Fruit fly (Drosophila melanogaster) whole organism, embryonic: ENCODE measurements around the gene CG6511.

Experiments
- ATbp ChIP-seq: fragments of 200-800 bp; sonication (Bioruptor generic); optimal IDR thresholded peaks from 2 replicates; lab custom pipeline; 2017; ENCODE audit warnings: missing biosample characterization, mild to moderate bottlenecking, missing genetic modification characterization, missing genetic modification reagents
- Adf1 ChIP-seq: fragments of 200-800 bp; sonication (Bioruptor generic); IDR thresholded peaks from 2 replicates; pipeline ENCODE4 v1.3.6; 2022; ENCODE audit warnings: missing biosample characterization, missing genetic modification characterization
- Atf6 ChIP-seq: fragments of 200-800 bp; sonication (Bioruptor generic); IDR thresholded peaks from 2 replicates; pipeline ENCODE4 v1.3.6; 2022; ENCODE audit warnings: missing biosample characterization, missing genetic modification characterization
- C15 ChIP-seq: fragments of 200-800 bp; sonication (Bioruptor generic); IDR thresholded peaks from 3 replicates; pipeline ENCODE4 v1.3.6; 2022; ENCODE audit warnings: missing biosample characterization, missing genetic modification characterization
- CG11085 ChIP-seq: fragments of 200-800 bp; sonication (Bioruptor generic); IDR thresholded peaks from 2 replicates; pipeline ENCODE4 v1.3.6; 2022; ENCODE audit warnings: missing biosample characterization, missing genetic modification characterization
- CG11504 ChIP-seq: fragments of 200-800 bp; sonication (Bioruptor generic); optimal IDR thresholded peaks from 3 replicates; lab custom pipeline; 2019; ENCODE audit warnings: missing biosample characterization, mild to moderate bottlenecking, missing genetic modification characterization, moderate library complexity
- CG11723 ChIP-seq: fragments of 200-800 bp; sonication (Bioruptor generic); optimal IDR thresholded peaks from 2 replicates; lab custom pipeline; 2017; ENCODE audit warnings: missing biosample characterization, mild to moderate bottlenecking, missing genetic modification characterization
- CG13287 ChIP-seq: fragments of 200-800 bp; sonication (Bioruptor generic); IDR thresholded peaks from 2 replicates; pipeline ENCODE4 v1.3.6; 2022; ENCODE audit warnings: missing biosample characterization, missing genetic modification characterization; ENCODE audit not compliant: partially characterized antibody
- CG13894 ChIP-seq: fragments of 200-800 bp; sonication (Bioruptor generic); optimal IDR thresholded peaks from 3 replicates; lab custom pipeline; 2018; ENCODE audit warnings: missing biosample characterization, mild to moderate bottlenecking, missing genetic modification characterization, moderate library complexity
- CG14014 ChIP-seq: fragments of 200-800 bp; sonication (Bioruptor generic); IDR thresholded peaks from 2 replicates; pipeline ENCODE4 v1.3.6; 2022; ENCODE audit warnings: missing biosample characterization, missing genetic modification characterization
- CG14667 ChIP-seq: fragments of 200-800 bp; sonication (Bioruptor generic); IDR thresholded peaks from 2 replicates; pipeline ENCODE4 v1.3.6; 2022; ENCODE audit warnings: missing biosample characterization, missing genetic modification characterization
- CG15479 ChIP-seq: fragments of 200-800 bp; sonication (Bioruptor generic); optimal IDR thresholded peaks from 3 replicates; lab custom pipeline; 2019; ENCODE audit warnings: missing biosample characterization, mild to moderate bottlenecking, missing genetic modification characterization, moderate library complexity
- CG2120 ChIP-seq: fragments of 200-800 bp; sonication (Bioruptor generic); optimal IDR thresholded peaks from 3 replicates; lab custom pipeline; 2016; ENCODE audit warnings: missing biosample characterization, missing genetic modification characterization
- CG2199 ChIP-seq: fragments of 200-800 bp; sonication (Bioruptor generic); IDR thresholded peaks from 3 replicates; pipeline ENCODE4 v1.3.6; 2022; ENCODE audit warnings: missing biosample characterization, missing genetic modification characterization
- CG30431 ChIP-seq: fragments of 200-800 bp; sonication (Bioruptor generic); optimal IDR thresholded peaks from 2 replicates; lab custom pipeline; 2017; ENCODE audit warnings: missing biosample characterization, missing genetic modification characterization
- CG31224 ChIP-seq: fragments of 200-800 bp; sonication (Bioruptor generic); IDR thresholded peaks from 2 replicates; pipeline ENCODE4 v1.3.6; 2022; ENCODE audit warnings: missing biosample characterization, missing genetic modification characterization
- CG34376 ChIP-seq: fragments of 200-800 bp; sonication (Bioruptor generic); optimal IDR thresholded peaks from 2 replicates; lab custom pipeline; 2018; ENCODE audit warnings: missing biosample characterization, mild to moderate bottlenecking, missing genetic modification characterization
- CG4404 ChIP-seq: fragments of 200-800 bp; sonication (Bioruptor generic); IDR thresholded peaks from 2 replicates; pipeline ENCODE4 v1.3.6; 2022; ENCODE audit warnings: missing biosample characterization, missing genetic modification characterization
- CG6689 ChIP-seq: fragments of 200-800 bp; sonication (Bioruptor generic); IDR thresholded peaks from 2 replicates; pipeline ENCODE4 v1.3.6; 2022; ENCODE audit warnings: missing biosample characterization, missing genetic modification characterization
- CG8290 ChIP-seq, 3 experiments: fragments of 200-800 bp; sonication (Bioruptor generic); optimal IDR thresholded peaks; 2 replicates each; lab custom pipeline; 2016 to 2019; ENCODE audit warnings: missing biosample characterization in 3 of 3, missing genetic modification characterization in 3 of 3, mild to moderate bottlenecking in 2 of 3, moderate library complexity in 1 of 3
- Chrac-16 ChIP-seq: fragments of 200-800 bp; sonication (Bioruptor generic); optimal IDR thresholded peaks from 3 replicates; lab custom pipeline; 2016; ENCODE audit warnings: missing biosample characterization, missing genetic modification characterization
- Dll ChIP-seq: fragments of 200-800 bp; sonication (Bioruptor generic); IDR thresholded peaks from 4 replicates; pipeline ENCODE4 v1.3.6; 2022; ENCODE audit warnings: missing biosample characterization, missing genetic modification characterization; ENCODE audit not compliant: partially characterized antibody
- Doc3 ChIP-seq: fragments of 200-800 bp; sonication (Bioruptor generic); IDR thresholded peaks from 3 replicates; pipeline ENCODE4 v1.3.6; 2022; ENCODE audit warnings: missing biosample characterization, missing genetic modification characterization; ENCODE audit not compliant: partially characterized antibody
- HLH4C ChIP-seq: fragments of 200-800 bp; sonication (Bioruptor generic); IDR thresholded peaks from 3 replicates; pipeline ENCODE4 v1.3.6; 2022; ENCODE audit warnings: missing biosample characterization, missing genetic modification characterization; ENCODE audit not compliant: partially characterized antibody
- Hr51 ChIP-seq, 2 experiments: fragments of 200-800 bp; sonication (Bioruptor generic); optimal IDR thresholded peaks; 2 replicates in 1 of 2; 3 replicates in 1 of 2; lab custom pipeline; 2016 to 2018; ENCODE audit warnings: missing biosample characterization in 2 of 2, missing genetic modification characterization in 2 of 2, mild to moderate bottlenecking in 1 of 2, moderate library complexity in 1 of 2
- Hr78 ChIP-seq, 2 experiments: fragments of 200-800 bp in 1 of 2; fragments of >200 bp in 1 of 2; sonication (Bioruptor generic) in 1 of 2; optimal IDR thresholded peaks; 2 replicates each; lab custom pipeline; 2017 to 2019; ENCODE audit warnings: missing biosample characterization in 2 of 2, missing genetic modification characterization in 2 of 2, mild to moderate bottlenecking in 1 of 2, moderate library complexity in 1 of 2
- NC2α ChIP-seq: fragments of 200-800 bp; sonication (Bioruptor generic); optimal IDR thresholded peaks from 2 replicates; lab custom pipeline; 2016; ENCODE audit warnings: missing biosample characterization, missing genetic modification characterization
- Oaz ChIP-seq: fragments of 200-800 bp; sonication (Bioruptor generic); IDR thresholded peaks from 2 replicates; pipeline ENCODE4 v1.3.6; 2022; ENCODE audit warnings: missing biosample characterization, missing genetic modification characterization
- Opbp ChIP-seq: fragments of 200-800 bp; sonication (Bioruptor generic); IDR thresholded peaks from 3 replicates; pipeline ENCODE4 v1.3.6; 2022; ENCODE audit warnings: missing biosample characterization, missing genetic modification characterization; ENCODE audit not compliant: partially characterized antibody
- Tbp ChIP-seq: fragments of >200 bp; optimal IDR thresholded peaks from 2 replicates; lab custom pipeline; 2018; ENCODE audit warnings: missing biosample characterization, missing genetic modification characterization
- ab ChIP-seq: fragments of 200-800 bp; sonication (Bioruptor generic); optimal IDR thresholded peaks from 2 replicates; lab custom pipeline; 2016; ENCODE audit warnings: missing biosample characterization, missing genetic modification characterization
- ara ChIP-seq: fragments of 200-800 bp; sonication (Bioruptor generic); IDR thresholded peaks from 2 replicates; pipeline ENCODE4 v1.3.6; 2022; ENCODE audit warnings: missing biosample characterization, missing genetic modification characterization
- ash1 ChIP-seq: fragments of 200-800 bp; sonication (Bioruptor generic); optimal IDR thresholded peaks from 2 replicates; lab custom pipeline; 2018; ENCODE audit warnings: missing biosample characterization, mild to moderate bottlenecking, missing genetic modification characterization
- btn ChIP-seq: fragments of 200-800 bp; sonication (Bioruptor generic); optimal IDR thresholded peaks from 2 replicates; lab custom pipeline; 2016; ENCODE audit warnings: missing biosample characterization, missing genetic modification characterization
- cg ChIP-seq: fragments of 200-800 bp; sonication (Bioruptor generic); optimal IDR thresholded peaks from 3 replicates; lab custom pipeline; 2019; ENCODE audit warnings: missing biosample characterization, mild to moderate bottlenecking, missing genetic modification characterization, moderate library complexity
- cwo ChIP-seq: fragments of 200-800 bp; sonication (Bioruptor generic); optimal IDR thresholded peaks from 3 replicates; lab custom pipeline; 2017; ENCODE audit warnings: missing biosample characterization, missing genetic modification characterization, mild to moderate bottlenecking, moderate library complexity, missing genetic modification reagents
- danr ChIP-seq: fragments of 200-800 bp; sonication (Bioruptor generic); IDR thresholded peaks from 2 replicates; pipeline ENCODE4 v1.3.6; 2022; ENCODE audit warnings: missing biosample characterization, missing genetic modification characterization
- fu2 ChIP-seq: fragments of 200-800 bp; sonication (Bioruptor generic); optimal IDR thresholded peaks from 2 replicates; lab custom pipeline; 2016; ENCODE audit warnings: missing biosample characterization, missing genetic modification characterization
- ham ChIP-seq: fragments of 200-800 bp; sonication (Bioruptor generic); IDR thresholded peaks from 2 replicates; pipeline ENCODE4 v1.3.6; 2022; ENCODE audit warnings: missing biosample characterization, missing genetic modification characterization
- peb ChIP-seq: fragments of 200-800 bp; sonication (Bioruptor generic); IDR thresholded peaks from 2 replicates; pipeline ENCODE4 v1.3.6; 2022; ENCODE audit warnings: missing biosample characterization, missing genetic modification characterization
- pita ChIP-seq: fragments of 200-800 bp; sonication (Bioruptor generic); optimal IDR thresholded peaks from 2 replicates; lab custom pipeline; 2017; ENCODE audit warnings: missing biosample characterization, mild to moderate bottlenecking, missing genetic modification characterization
- rib ChIP-seq: fragments of 200-800 bp; sonication (Bioruptor generic); IDR thresholded peaks from 2 replicates; pipeline ENCODE4 v1.3.6; 2022; ENCODE audit warnings: missing biosample characterization, missing genetic modification characterization
- sens ChIP-seq: fragments of 200-800 bp; sonication (Bioruptor generic); peaks from one replicate; lab custom pipeline; 2016; ENCODE audit warnings: missing biosample characterization, missing genetic modification characterization
- sens-2 ChIP-seq: fragments of 200-800 bp; sonication (Bioruptor generic); IDR thresholded peaks from 2 replicates; pipeline ENCODE4 v1.3.6; 2022; ENCODE audit warnings: missing biosample characterization, missing genetic modification characterization
- shn ChIP-seq: fragments of 200-800 bp; sonication (Bioruptor generic); optimal IDR thresholded peaks from 3 replicates; lab custom pipeline; 2016; ENCODE audit warnings: missing biosample characterization, missing genetic modification characterization
- slp2 ChIP-seq: fragments of 200-800 bp; sonication (Bioruptor generic); optimal IDR thresholded peaks from 2 replicates; lab custom pipeline; 2016; ENCODE audit warnings: missing biosample characterization, missing genetic modification characterization
- sr ChIP-seq: fragments of 200-800 bp; sonication (Bioruptor generic); IDR thresholded peaks from 3 replicates; pipeline ENCODE4 v1.3.6; 2022; ENCODE audit warnings: missing biosample characterization, missing genetic modification characterization
- wdn ChIP-seq: fragments of 200-800 bp; sonication (Bioruptor generic); IDR thresholded peaks from 2 replicates; pipeline ENCODE4 v1.3.6; 2022; ENCODE audit warnings: missing biosample characterization, missing genetic modification characterization
- zen ChIP-seq: fragments of 200-800 bp; sonication (Bioruptor generic); optimal IDR thresholded peaks from 3 replicates; lab custom pipeline; 2018; ENCODE audit warnings: missing biosample characterization, mild to moderate bottlenecking, missing genetic modification characterization, moderate library complexity

The CG6511 gene

dm6 chr3L:8700643-8701208, 20.4 kb upstream of the CG6511 start (continued):
- no peak for TF ChIP-seq rib (GFP tag; lab: Robert Waterston, UW)
- TF ChIP-seq pita = no peak
- TF ChIP-seq Chrac-16 (GFP tag; lab: Kevin White, UChicago) = peak; percentile 80
- TF ChIP-seq sr = no peak
- TF ChIP-seq shn (GFP tag; lab: Kevin White, UChicago) = peak; percentile 85
- no peak for TF ChIP-seq Doc3 (GFP tag; lab: Robert Waterston, UW)
- TF ChIP-seq ash1 (GFP tag; lab: Kevin White, UChicago) = no peak
- TF ChIP-seq Opbp (GFP tag; lab: Robert Waterston, UW) = no peak
- peak; percentile 96 for TF ChIP-seq sens (GFP tag; lab: Kevin White, UChicago)
- peak; percentile 71 for TF ChIP-seq Oaz (GFP tag; lab: Robert Waterston, UW)
- TF ChIP-seq ATbp = peak; percentile 53
- TF ChIP-seq Adf1 (GFP tag; lab: Robert Waterston, UW) = peak; percentile 56; the same call in 1 of the 2 replicates
- TF ChIP-seq Hr51 (GFP tag; optimal IDR thresholded peaks at IDR 0.05; lab: Kevin White, UChicago) = peak; percentile 73 to 89
- peak; percentile 76 for TF ChIP-seq CG6689 (GFP tag; lab: Robert Waterston, UW)
- TF ChIP-seq C15 (GFP tag; lab: Robert Waterston, UW) = peak; percentile 35; the same call in 1 of the 3 replicates
- TF ChIP-seq zen = peak; percentile 35
- TF ChIP-seq danr = peak; percentile 61
- TF ChIP-seq CG2120 = peak; percentile 93
- TF ChIP-seq Dll = no peak
- peak; percentile 36 for TF ChIP-seq ab (GFP tag; lab: Kevin White, UChicago)
- no peak for TF ChIP-seq CG13287 (GFP tag; lab: Robert Waterston, UW)
- peak; percentile 82 for TF ChIP-seq slp2 (GFP tag; lab: Kevin White, UChicago)
- peak; percentile 56 for TF ChIP-seq NC2α (GFP tag; lab: Kevin White, UChicago)
- TF ChIP-seq CG14667 = peak; percentile 51
- peak; percentile 47; the same call in 1 of the 2 replicates for TF ChIP-seq CG11085 (GFP tag; lab: Robert Waterston, UW)
- TF ChIP-seq Hr78 (GFP tag; optimal IDR thresholded peaks at IDR 0.05; lab: Kevin White, UChicago) = peak in 1 of 2 experiments; percentile 72
- TF ChIP-seq btn (GFP tag; lab: Kevin White, UChicago) = peak; percentile 49
- TF ChIP-seq CG11723 (GFP tag; lab: Kevin White, UChicago) = peak; percentile 59
- TF ChIP-seq CG4404 = peak; percentile 25; the same call in 1 of the 2 replicates
- TF ChIP-seq Atf6 (GFP tag; lab: Robert Waterston, UW) = peak; percentile 83
- TF ChIP-seq ham (GFP tag; lab: Robert Waterston, UW) = peak; percentile 66
- TF ChIP-seq cwo (GFP tag; lab: Kevin White, UChicago) = peak; percentile 91
- TF ChIP-seq CG8290 (GFP tag; optimal IDR thresholded peaks at IDR 0.05; lab: Kevin White, UChicago) = peak; percentile 26
- TF ChIP-seq CG8290 (tag; optimal IDR thresholded peaks at IDR 0.05; lab: Kevin White, UChicago) = peak in 1 of 2 experiments; percentile 80
- peak; percentile 67 for TF ChIP-seq CG31224 (GFP tag; lab: Robert Waterston, UW)
- TF ChIP-seq CG34376 (GFP tag; lab: Kevin White, UChicago) = no peak
- 0 out of 2 replicates have a peak, but pooled peaks have one; percentile 2 for TF ChIP-seq sens-2
- TF ChIP-seq wdn (GFP tag; lab: Robert Waterston, UW) = peak; percentile 54; the same call in 1 of the 2 replicates
- peak; percentile 85 for TF ChIP-seq fu2 (GFP tag; lab: Kevin White, UChicago)
- no peak for TF ChIP-seq Tbp (GFP tag; lab: Kevin White, UChicago)
- peak; percentile 50 for TF ChIP-seq CG30431
- no peak for TF ChIP-seq cg (GFP tag; lab: Kevin White, UChicago)
- no peak for TF ChIP-seq HLH4C
- TF ChIP-seq CG11504 (tag; lab: Kevin White, UChicago) = peak; percentile 85
- TF ChIP-seq ara = no peak; the same call in 1 of the 2 replicates
- TF ChIP-seq peb (GFP tag; lab: Robert Waterston, UW) = peak; percentile 34; the same call in 1 of the 2 replicates
- peak; percentile 67 for TF ChIP-seq CG14014 (GFP tag; lab: Robert Waterston, UW)
- TF ChIP-seq CG13894 (tag; lab: Kevin White, UChicago) = no peak
- no peak for TF ChIP-seq CG2199 (GFP tag; lab: Robert Waterston, UW)
- no peak for TF ChIP-seq CG15479
